Fruit fly (Drosophila melanogaster): ENCODE measurements around the gene snRNP-U1-C.

The snRNP-U1-C gene

DNA sequence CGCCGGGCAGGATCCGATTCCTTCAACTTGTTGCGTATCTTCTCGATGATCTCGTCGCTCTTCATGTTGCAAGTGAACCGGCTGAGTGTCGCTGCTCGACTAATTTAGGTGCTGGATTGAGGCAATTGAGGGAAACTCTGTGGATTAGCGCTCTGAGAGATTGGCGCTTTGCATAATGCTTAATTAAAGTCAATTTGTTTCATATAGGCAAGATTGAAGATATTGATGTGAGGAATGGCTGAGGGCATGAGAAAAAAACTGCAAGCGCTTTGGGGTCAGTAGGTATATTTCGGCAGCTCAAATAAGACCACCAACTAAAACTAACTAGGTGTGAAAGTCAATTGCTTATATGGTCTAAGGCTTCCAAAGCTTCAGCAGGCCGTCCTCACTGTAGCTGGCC is 4.7 kb downstream of the snRNP-U1-C start, which contains the start of gene euc:
euc (minus strand) TSS at position 101 of the 400 bp plus-strand sequence.
- TF ChIP-seq CG17801 (GFP tag; optimal IDR thresholded peaks at IDR 0.05; ENCODE audit: partially characterized antibody): no peak

DNA sequence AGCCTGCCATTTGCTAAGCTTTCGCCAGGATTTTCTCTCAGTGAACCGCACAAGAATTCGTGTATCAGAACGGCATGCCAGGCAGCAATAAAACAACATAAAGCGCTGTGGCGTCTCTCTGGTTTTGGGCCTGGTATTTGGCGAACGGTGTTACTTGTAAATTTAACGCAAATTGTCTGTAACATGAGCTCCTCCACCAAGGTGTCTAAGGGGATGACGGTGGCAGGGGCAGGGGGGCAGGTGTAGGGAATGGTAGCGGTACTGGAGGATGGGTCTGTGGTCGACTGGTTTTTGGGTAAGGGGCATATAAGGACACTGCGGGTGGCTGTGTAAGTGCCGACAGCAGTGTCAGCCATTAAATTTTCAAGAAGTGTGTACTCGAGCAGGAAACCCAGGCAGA is 18.6 kb downstream of the snRNP-U1-C start:
- TF ChIP-seq CG17801 (GFP tag; optimal IDR thresholded peaks at IDR 0.05; ENCODE audit: partially characterized antibody): no peak

DNA sequence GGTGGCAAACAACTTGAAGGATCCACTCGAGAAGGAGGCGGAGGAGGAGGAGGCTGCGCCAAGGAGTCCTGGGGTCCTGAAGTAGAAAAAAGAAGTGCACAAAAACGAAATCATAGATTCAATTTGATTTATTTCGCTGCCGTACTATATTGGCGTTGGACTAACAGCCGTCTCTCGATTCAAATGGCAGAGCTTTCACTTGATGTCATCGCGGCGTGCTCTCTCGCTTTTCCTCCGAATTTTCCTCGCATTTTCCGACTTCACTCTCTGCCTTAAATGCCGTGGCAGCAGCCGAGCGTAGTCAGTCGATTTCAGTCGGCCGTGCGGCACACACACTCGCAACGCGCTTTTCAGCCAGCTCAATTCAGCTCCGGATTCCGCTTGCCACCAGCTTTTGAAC is 33.6 kb downstream of the snRNP-U1-C start, which contains the start of gene CG43732:
CG43732 (plus strand) TSS at position 301 of the 400 bp plus-strand sequence.
- TF ChIP-seq CG17801 (GFP tag; optimal IDR thresholded peaks at IDR 0.05; ENCODE audit: partially characterized antibody): no peak

DNA sequence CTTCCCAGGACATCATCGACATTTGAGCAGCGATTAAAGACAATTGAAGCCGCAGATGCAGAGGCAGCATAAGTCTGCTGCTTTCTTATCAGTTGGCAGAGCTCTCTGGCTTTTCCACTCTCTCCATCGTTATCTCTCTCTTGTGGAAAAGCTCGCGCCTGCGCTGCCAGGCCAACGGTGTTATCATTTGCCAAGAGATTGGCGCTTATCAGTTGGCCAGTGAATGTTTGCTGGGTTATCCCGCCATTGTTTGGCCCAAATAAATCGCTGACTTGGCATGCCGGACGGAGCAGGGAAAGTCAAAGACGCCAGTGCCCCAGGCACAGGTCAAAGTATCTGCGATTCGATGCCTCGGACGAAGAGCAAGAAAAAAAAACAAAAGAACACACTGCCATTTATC is 34.3 kb downstream of the snRNP-U1-C start:
- no peak for TF ChIP-seq CG17801 (GFP tag; optimal IDR thresholded peaks at IDR 0.05; ENCODE audit: partially characterized antibody)

DNA sequence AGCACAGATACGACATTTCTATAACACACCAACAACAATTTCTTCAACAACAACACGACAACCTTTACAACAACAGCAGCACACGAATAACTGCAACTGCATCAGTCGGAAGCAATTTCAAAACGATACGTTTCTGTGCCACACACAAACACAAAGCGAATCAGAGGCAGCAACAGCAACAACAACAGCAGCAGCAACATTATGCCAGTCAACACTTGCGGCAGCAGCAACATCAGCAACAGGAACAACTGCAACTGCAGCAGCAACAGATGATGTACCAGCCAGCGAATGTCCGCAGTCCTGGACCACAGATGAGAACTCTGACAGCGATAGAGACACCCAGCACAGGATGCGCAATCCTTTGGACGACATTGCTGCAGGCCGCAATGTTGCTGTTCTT is 36.1 kb downstream of the snRNP-U1-C start:
- TF ChIP-seq CG17801 (GFP tag; optimal IDR thresholded peaks at IDR 0.05; ENCODE audit: partially characterized antibody): no peak

Data from ovary, adult (tissue).